Worm (Caenorhabditis elegans): ENCODE results near the gene dpy-28.

The dpy-28 gene

ce11 chrIII:10742382-10742860 lies 20.5 kb upstream of the dpy-28 start, which contains the start of the genes tbb-1 and rib-2 (continued):
- TF ChIP-seq nhr-20 (tag; optimal IDR thresholded peaks at IDR 0.05) (peak; percentile 47), nhr-76 (tag; optimal IDR thresholded peaks at IDR 0.05) (no peak), fkh-8 (tag; optimal IDR thresholded peaks at IDR 0.05) (peak; percentile 49), sox-4 (tag; optimal IDR thresholded peaks at IDR 0.05) (no peak), ztf-11 (tag; optimal IDR thresholded peaks at IDR 0.05) (no peak), fkh-4 (tag; optimal IDR thresholded peaks at IDR 0.05; ENCODE audit: borderline replicate concordance) (no peak), unc-62 (GFP tag; optimal IDR thresholded peaks at IDR 0.05) (no peak), blmp-1 (tag; optimal IDR thresholded peaks at IDR 0.05) (peak; percentile 61), C04F5.9 (tag; optimal IDR thresholded peaks at IDR 0.05) (no peak), lir-3 (tag; optimal IDR thresholded peaks at IDR 0.05; ENCODE audit: poor library complexity) (no peak), nhr-47 (tag; optimal IDR thresholded peaks at IDR 0.05) (peak; percentile 56), nhr-77 (tag; optimal IDR thresholded peaks at IDR 0.05) (peak; percentile 63), nhr-28 (tag; optimal IDR thresholded peaks at IDR 0.05) (no peak), lin-14 (GFP tag; optimal IDR thresholded peaks at IDR 0.05) (peak; percentile 85), jun-1 (tag; optimal IDR thresholded peaks at IDR 0.05) (peak; percentile 72), fkh-10 (GFP tag; optimal IDR thresholded peaks at IDR 0.05) (peak; percentile 7), egl-27 (tag; optimal IDR thresholded peaks at IDR 0.05) (no peak), dsc-1 (tag; optimal IDR thresholded peaks at IDR 0.05) (no peak), unc-30 (tag; optimal IDR thresholded peaks at IDR 0.05) (no peak)

ce11 chrIII:10746406-10746807 lies 16.5 kb upstream of the dpy-28 start:
- TF ChIP-seq aly-2 (tag; optimal IDR thresholded peaks at IDR 0.05) (peak; percentile 50), lsy-2 (tag; optimal IDR thresholded peaks at IDR 0.05) (peak in 1 of 2 experiments; percentile 1), efl-1 (optimal IDR thresholded peaks at IDR 0.05) (no peak), efl-1 (GFP tag; optimal IDR thresholded peaks at IDR 0.05 in 1 of 2) (peak in 1 of 2 experiments; percentile 12), nhr-85 (tag) (peak; percentile 62), F16B12.6 (tag; optimal IDR thresholded peaks at IDR 0.05) (no peak), nhr-71 (tag; optimal IDR thresholded peaks at IDR 0.05) (peak; percentile 23)

- peak; percentile 57 for TF ChIP-seq unc-130 (tag; optimal IDR thresholded peaks at IDR 0.05)
- peak; percentile 23 for TF ChIP-seq isw-1 (GFP tag; IDR thresholded peaks at IDR 0.05)
- TF ChIP-seq xbp-1 (tag; optimal IDR thresholded peaks at IDR 0.05) = peak; percentile 55
- no peak for TF ChIP-seq aha-1 (tag; optimal IDR thresholded peaks at IDR 0.05)
- peak; percentile 71 to 85 for TF ChIP-seq lsy-2 (tag; optimal IDR thresholded peaks at IDR 0.05)
- peak; percentile 55 for TF ChIP-seq nhr-20 (tag; optimal IDR thresholded peaks at IDR 0.05)
- no peak for TF ChIP-seq ces-1 (GFP tag; optimal IDR thresholded peaks at IDR 0.05)
- no peak for TF ChIP-seq egl-13 (tag; optimal IDR thresholded peaks at IDR 0.05)
- TF ChIP-seq efl-3 (GFP tag; optimal IDR thresholded peaks at IDR 0.05) = no peak
- peak; percentile 19 for TF ChIP-seq nhr-90 (tag; optimal IDR thresholded peaks at IDR 0.05; ENCODE audit: poor library complexity)
- TF ChIP-seq grh-1 (GFP tag; IDR thresholded peaks at IDR 0.05) = no peak
- TF ChIP-seq unc-98 (GFP tag; IDR thresholded peaks at IDR 0.05) = no peak
- TF ChIP-seq nhr-11 (tag; optimal IDR thresholded peaks at IDR 0.05) = no peak
- peak; percentile 72 for TF ChIP-seq mep-1 (tag; optimal IDR thresholded peaks at IDR 0.05)
- TF ChIP-seq fkh-8 (tag; optimal IDR thresholded peaks at IDR 0.05) = peak; percentile 73
- no peak for TF ChIP-seq mef-2 (tag; optimal IDR thresholded peaks at IDR 0.05)
- no peak for TF ChIP-seq sox-4 (tag; optimal IDR thresholded peaks at IDR 0.05)
- peak; percentile 59 for TF ChIP-seq nhr-77 (tag; optimal IDR thresholded peaks at IDR 0.05)
- no peak for TF ChIP-seq aly-2 (tag; optimal IDR thresholded peaks at IDR 0.05)
- no peak for TF ChIP-seq fkh-4 (tag; optimal IDR thresholded peaks at IDR 0.05; ENCODE audit: borderline replicate concordance)
- TF ChIP-seq ztf-11 (tag; optimal IDR thresholded peaks at IDR 0.05) = no peak
- TF ChIP-seq skn-1 (tag; optimal IDR thresholded peaks at IDR 0.05) = peak; percentile 30
- TF ChIP-seq blmp-1 (tag; optimal IDR thresholded peaks at IDR 0.05) = no peak
- TF ChIP-seq mab-9 (GFP tag; IDR thresholded peaks at IDR 0.05) = no peak
- peak; percentile 16 for TF ChIP-seq lin-13 (GFP tag; optimal IDR thresholded peaks at IDR 0.05)
- peak; percentile 19 for TF ChIP-seq dsc-1 (tag; optimal IDR thresholded peaks at IDR 0.05)
- TF ChIP-seq zip-4 (GFP tag; optimal IDR thresholded peaks at IDR 0.05) = peak; percentile 77
- no peak for TF ChIP-seq ceh-8 (GFP tag; optimal IDR thresholded peaks at IDR 0.05)
- no peak for TF ChIP-seq ceh-90 (tag; optimal IDR thresholded peaks at IDR 0.05)
- peak; percentile 42 for TF ChIP-seq snpc-4 (tag; optimal IDR thresholded peaks at IDR 0.05)
- TF ChIP-seq nhr-71 (tag; optimal IDR thresholded peaks at IDR 0.05) = peak; percentile 64
- peak; percentile 46 for TF ChIP-seq rnt-1 (tag; optimal IDR thresholded peaks at IDR 0.05)
Measured at ce11 chrIII:10747620-10748479, 15.1 kb upstream of the dpy-28 start, which contains the start of the genes ran-1 and dkc-1. ran-1 (minus strand) TSS chrIII:10747728. dkc-1 (plus strand) TSS chrIII:10748429.
